Worm (Caenorhabditis elegans): ENCODE measurements around the gene irld-21.

- TF ChIP-seq unc-62 (GFP tag; optimal IDR thresholded peaks at IDR 0.05) (no peak), fos-1 (tag; optimal IDR thresholded peaks at IDR 0.05) (no peak), ztf-11 (tag; optimal IDR thresholded peaks at IDR 0.05) (no peak), blmp-1 (tag; optimal IDR thresholded peaks at IDR 0.05) (no peak), sup-37 (GFP tag; optimal IDR thresholded peaks at IDR 0.05) (no peak), irx-1 (tag; optimal IDR thresholded peaks at IDR 0.05) (no peak), lin-13 (GFP tag; optimal IDR thresholded peaks at IDR 0.05) (no peak), nhr-11 (tag; optimal IDR thresholded peaks at IDR 0.05) (no peak), sptf-1 (tag; optimal IDR thresholded peaks at IDR 0.05) (no peak), snu-23 (GFP tag; optimal IDR thresholded peaks at IDR 0.05) (no peak), nhr-237 (tag; optimal IDR thresholded peaks at IDR 0.05) (no peak), zag-1 (tag; optimal IDR thresholded peaks at IDR 0.05) (no peak), snpc-4 (tag; optimal IDR thresholded peaks at IDR 0.05) (no peak), fkh-10 (GFP tag; optimal IDR thresholded peaks at IDR 0.05) (no peak)
These were observed 9.5 kb downstream of the irld-21 start, which contains the start of gene nsph-3.2 for ce11 chrIV:10112570-10112969.

All from whole organism, L1 larva.